Worm (Caenorhabditis elegans) whole organism, early embryonic: ENCODE data around the gene C03A3.2.

ENCODE experiments used
- ama-1 ChIP-seq: fragments of 150-350 bp; optimal IDR thresholded peaks from 2 replicates; lab custom pipeline; 2014
- ceh-13 ChIP-seq: fragments of 200-800 bp; sonication (Bioruptor generic); optimal IDR thresholded peaks from 2 replicates; lab custom pipeline; 2018; ENCODE audit warnings: mild to moderate bottlenecking, missing genetic modification characterization, missing compliant biosample characterization
- flt-1 ChIP-seq: fragments of 200-800 bp; sonication (Bioruptor generic); IDR thresholded peaks from 2 replicates; pipeline ENCODE4 v1.3.6; 2022; ENCODE audit warnings: missing genetic modification characterization, missing compliant biosample characterization
- hmbx-1 ChIP-seq: sonication (generic microtip); optimal IDR thresholded peaks from 2 replicates; lab custom pipeline; 2016; ENCODE audit warnings: mild to moderate bottlenecking, missing genetic modification characterization, missing compliant biosample characterization
- hmg-4 ChIP-seq: fragments of 200-800 bp; sonication (Bioruptor generic); optimal IDR thresholded peaks from 2 replicates; lab custom pipeline; 2018; ENCODE audit warnings: mild to moderate bottlenecking, missing genetic modification characterization, missing compliant biosample characterization
- tbx-37 ChIP-seq: fragments of 200-800 bp; sonication (Bioruptor generic); conservative IDR thresholded peaks from 2 replicates; pipeline ENCODE4 v1.3.6; 2022; ENCODE audit warnings: missing genetic modification reagents, missing genetic modification characterization, missing compliant biosample characterization

DNA sequence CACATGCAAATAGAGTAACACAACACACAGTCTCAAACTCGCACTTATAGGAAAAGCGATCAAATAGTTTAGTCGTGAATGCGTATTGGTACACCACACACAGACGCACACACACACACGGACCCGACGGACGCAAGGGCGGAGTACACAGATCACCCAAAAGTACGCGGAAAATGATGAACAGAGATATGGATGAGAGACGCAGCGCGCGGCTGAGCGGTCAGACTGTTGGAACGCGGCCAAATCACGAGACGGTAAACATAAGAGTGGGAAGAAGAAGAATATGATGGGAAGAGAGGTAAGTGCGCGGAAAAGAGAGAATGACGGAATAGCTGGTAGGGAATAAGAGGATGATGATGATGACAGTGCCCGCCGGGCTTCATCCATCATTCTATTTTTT, 14.6 kb upstream of the C03A3.2 start:
- TF ChIP-seq flt-1 (GFP tag; lab: Robert Waterston, UW): no peak
- no peak for TF ChIP-seq ama-1 (lab: Kevin White, UChicago)
- TF ChIP-seq hmbx-1 (tag; lab: Kevin White, UChicago): no peak
- no peak for TF ChIP-seq ceh-13 (GFP tag; lab: Kevin White, UChicago)
- peak; percentile 46 for TF ChIP-seq hmg-4 (GFP tag; lab: Kevin White, UChicago)
- no peak for TF ChIP-seq tbx-37 (GFP tag; lab: Robert Waterston, UW)
